Worm (Caenorhabditis elegans) whole organism, dauer: ENCODE data around the gene Y17G7B.22.

ENCODE experiments used
- unc-62 ChIP-seq: sonication (generic microtip); optimal IDR thresholded peaks from 2 replicates; lab custom pipeline; 2017; ENCODE audit warnings: missing biosample characterization, missing genetic modification reagents, missing genetic modification characterization

Gene Y17G7B.22

ce11 chrII:12067451-12068076 lies at the start of gene Y17G7B.22:
TSS of gene Y17G7B.22 (plus strand) at chrII:12068026.
- no peak for TF ChIP-seq unc-62

ce11 chrII:12023315-12023878 lies 44.4 kb upstream of the Y17G7B.22 start, which contains the start of gene Y17G7B.12:
TSS of gene Y17G7B.12 (plus strand) at chrII:12023861.
- no peak for TF ChIP-seq unc-62

- TF ChIP-seq unc-62, result no peak
Measured at ce11 chrII:12027697-12028245, 40.1 kb upstream of the Y17G7B.22 start, which contains the start of gene Y17G7B.8. TSS of gene Y17G7B.8 (minus strand) at chrII:12027747.

ce11 chrII:12028707-12029106 lies 39.1 kb upstream of the Y17G7B.22 start:
- no peak for TF ChIP-seq unc-62

- no peak for TF ChIP-seq unc-62
Measured at ce11 chrII:12036075-12036474, 31.8 kb upstream of the Y17G7B.22 start.

- TF ChIP-seq unc-62, result no peak
Measured at ce11 chrII:12036516-12036915, 31.3 kb upstream of the Y17G7B.22 start, which contains the start of gene cyn-16. TSS of gene cyn-16 (minus strand) at chrII:12036742.

ce11 chrII:12039039-12039438 lies 28.8 kb upstream of the Y17G7B.22 start, which contains the start of gene tpi-1:
TSS of gene tpi-1 (minus strand) at chrII:12039139.
- no peak for TF ChIP-seq unc-62

- TF ChIP-seq unc-62, result no peak
Measured at ce11 chrII:12040167-12040566, 27.7 kb upstream of the Y17G7B.22 start.

ce11 chrII:12041116-12041515 lies 26.7 kb upstream of the Y17G7B.22 start:
- no peak for TF ChIP-seq unc-62

ce11 chrII:12042108-12042960 lies 25.5 kb upstream of the Y17G7B.22 start, which contains the start of gene ippk-1:
TSS of gene ippk-1 (plus strand) at chrII:12042910.
- no peak for TF ChIP-seq unc-62

- no peak for TF ChIP-seq unc-62
Measured at ce11 chrII:12049281-12049680, 18.5 kb upstream of the Y17G7B.22 start, which contains the start of gene nadk-2. TSS of gene nadk-2 (plus strand) at chrII:12049581.

ce11 chrII:12050607-12051006 lies 17.2 kb upstream of the Y17G7B.22 start:
- TF ChIP-seq unc-62, result no peak

- no peak for TF ChIP-seq unc-62
Measured at ce11 chrII:12051601-12052000, 16.2 kb upstream of the Y17G7B.22 start.

- no peak for TF ChIP-seq unc-62
Measured at ce11 chrII:12052136-12052535, 15.7 kb upstream of the Y17G7B.22 start.

ce11 chrII:12052924-12053323 lies 14.9 kb upstream of the Y17G7B.22 start:
- no peak for TF ChIP-seq unc-62

- no peak for TF ChIP-seq unc-62
Measured at ce11 chrII:12053486-12053885, 14.3 kb upstream of the Y17G7B.22 start.

- TF ChIP-seq unc-62, result no peak
Measured at ce11 chrII:12054150-12054549, 13.7 kb upstream of the Y17G7B.22 start.
